Worm (Caenorhabditis elegans) whole organism, L4/young adult: ENCODE data around the gene aipr-1.

Experiments
- W03F9.2 ChIP-seq: fragments of 150-350 bp; optimal IDR thresholded peaks from 2 replicates; lab custom pipeline; 2014; ENCODE audit warnings: missing biosample characterization, missing genetic modification characterization
- dao-5 ChIP-seq: sonication (generic microtip); optimal IDR thresholded peaks from 2 replicates; lab custom pipeline; 2016; ENCODE audit warnings: missing genotype, missing genetic modification characterization, moderate library complexity, missing compliant biosample characterization
- him-1 ChIP-seq: sonication (generic microtip); optimal IDR thresholded peaks from 2 replicates; lab custom pipeline; 2016; ENCODE audit warnings: missing genotype, missing genetic modification reagents, missing genetic modification characterization, missing compliant biosample characterization

- TF ChIP-seq W03F9.2 (tag; lab: Kevin White, UChicago) (no peak), him-1 (tag; lab: Kevin White, UChicago) (no peak), dao-5 (tag; lab: Kevin White, UChicago) (no peak)
Observed at ce11 chrII:6566628-6567180, 27.3 kb downstream of the aipr-1 start, which contains the start of the genes F18C5.5 and F18C5.9.
